Fruit fly (Drosophila melanogaster) whole organism, embryonic: ENCODE data around the gene MICU3.

Source experiments
- Antp ChIP-seq: fragments of 200-800 bp; sonication (Bioruptor generic); optimal IDR thresholded peaks from 3 replicates; lab custom pipeline; 2016; ENCODE audit warnings: missing biosample characterization, missing genetic modification characterization
- CG10267 ChIP-seq: fragments of 200-800 bp; sonication (Bioruptor generic); optimal IDR thresholded peaks from 2 replicates; lab custom pipeline; 2018; ENCODE audit warnings: missing biosample characterization, mild to moderate bottlenecking, missing genetic modification characterization, moderate library complexity
- CG12155 ChIP-seq: fragments of 200-800 bp; sonication (Bioruptor generic); optimal IDR thresholded peaks from 3 replicates; lab custom pipeline; 2016; ENCODE audit warnings: missing biosample characterization, missing genetic modification characterization
- CG12744 ChIP-seq: fragments of 200-800 bp; sonication (Bioruptor generic); optimal IDR thresholded peaks from 2 replicates; lab custom pipeline; 2016; ENCODE audit warnings: missing biosample characterization, missing genetic modification characterization
- CG12942 ChIP-seq: fragments of 200-800 bp; sonication (Bioruptor generic); optimal IDR thresholded peaks from 3 replicates; lab custom pipeline; 2016; ENCODE audit warnings: missing biosample characterization, missing genetic modification characterization
- CG13123 ChIP-seq: fragments of 200-800 bp; sonication (Bioruptor generic); optimal IDR thresholded peaks from 2 replicates; lab custom pipeline; 2016; ENCODE audit warnings: missing biosample characterization, missing genetic modification characterization
- CG14441 ChIP-seq: fragments of 200-800 bp; sonication (Bioruptor generic); IDR thresholded peaks from 2 replicates; pipeline ENCODE4 v1.3.6; 2022; ENCODE audit warnings: missing biosample characterization, missing genetic modification characterization
- CG17328 ChIP-seq: fragments of 200-800 bp; sonication (Bioruptor generic); IDR thresholded peaks from 2 replicates; pipeline ENCODE4 v1.3.6; 2022; ENCODE audit warnings: missing biosample characterization, missing genetic modification characterization
- CG17385 ChIP-seq: fragments of 200-800 bp; sonication (Bioruptor generic); optimal IDR thresholded peaks from 3 replicates; lab custom pipeline; 2018; ENCODE audit warnings: missing biosample characterization, mild to moderate bottlenecking, missing genetic modification characterization
- CG17568 ChIP-seq: fragments of 200-800 bp; sonication (Bioruptor generic); optimal IDR thresholded peaks from 2 replicates; lab custom pipeline; 2018; ENCODE audit warnings: missing biosample characterization, mild to moderate bottlenecking, missing genetic modification characterization, moderate library complexity
- CG18476 ChIP-seq: fragments of 200-800 bp; sonication (Bioruptor generic); optimal IDR thresholded peaks from 2 replicates; lab custom pipeline; 2016; ENCODE audit warnings: missing biosample characterization, mild to moderate bottlenecking, missing genetic modification characterization
- CG18764 ChIP-seq: fragments of 200-800 bp; sonication (Bioruptor generic); optimal IDR thresholded peaks from 3 replicates; lab custom pipeline; 2016; ENCODE audit warnings: missing biosample characterization, missing genetic modification characterization
- CG2875 ChIP-seq: fragments of 200-800 bp; sonication (Bioruptor generic); optimal IDR thresholded peaks from 2 replicates; lab custom pipeline; 2017; ENCODE audit warnings: missing biosample characterization, mild to moderate bottlenecking, missing genetic modification characterization, missing genetic modification reagents
- CG30403 ChIP-seq: fragments of 200-800 bp; sonication (Bioruptor generic); optimal IDR thresholded peaks from 3 replicates; lab custom pipeline; 2016; ENCODE audit warnings: missing biosample characterization, missing genetic modification characterization
- CG3281 ChIP-seq: fragments of 200-800 bp; sonication (Bioruptor generic); optimal IDR thresholded peaks from 3 replicates; lab custom pipeline; 2017; ENCODE audit warnings: missing biosample characterization, mild to moderate bottlenecking, missing genetic modification characterization
- CG34376 ChIP-seq: fragments of 200-800 bp; sonication (Bioruptor generic); optimal IDR thresholded peaks from 2 replicates; lab custom pipeline; 2018; ENCODE audit warnings: missing biosample characterization, mild to moderate bottlenecking, missing genetic modification characterization
- CG3995 ChIP-seq: fragments of 200-800 bp; sonication (Bioruptor generic); optimal IDR thresholded peaks from 3 replicates; lab custom pipeline; 2016; ENCODE audit warnings: missing biosample characterization, missing genetic modification characterization
- CG5180 ChIP-seq: fragments of 200-800 bp; sonication (Bioruptor generic); optimal IDR thresholded peaks from 3 replicates; lab custom pipeline; 2017; ENCODE audit warnings: missing biosample characterization, missing genetic modification characterization, mild to moderate bottlenecking, moderate library complexity, missing genetic modification reagents
- CG6175 ChIP-seq: fragments of 200-800 bp; sonication (Bioruptor generic); IDR thresholded peaks from 3 replicates; pipeline ENCODE4 v1.3.6; 2022; ENCODE audit warnings: missing biosample characterization, missing genetic modification characterization
- CG6683 ChIP-seq: fragments of 200-800 bp; sonication (Bioruptor generic); optimal IDR thresholded peaks from 2 replicates; lab custom pipeline; 2017; ENCODE audit warnings: missing biosample characterization, mild to moderate bottlenecking, missing genetic modification characterization, missing genetic modification reagents
- CG6765 ChIP-seq: fragments of 200-800 bp; sonication (Bioruptor generic); optimal IDR thresholded peaks from 3 replicates; lab custom pipeline; 2017; ENCODE audit warnings: missing biosample characterization, mild to moderate bottlenecking, missing genetic modification characterization
- CG6854 ChIP-seq: fragments of 200-800 bp; sonication (Bioruptor generic); optimal IDR thresholded peaks from 3 replicates; lab custom pipeline; 2017; ENCODE audit warnings: missing biosample characterization, mild to moderate bottlenecking, missing genetic modification characterization
- CG8388 ChIP-seq: fragments of 200-800 bp; sonication (Bioruptor generic); optimal IDR thresholded peaks from 2 replicates; lab custom pipeline; 2019; ENCODE audit warnings: missing biosample characterization, mild to moderate bottlenecking, missing genetic modification characterization, moderate library complexity
- CrebB ChIP-seq: fragments of 200-800 bp; sonication (Bioruptor generic); optimal IDR thresholded peaks from 3 replicates; lab custom pipeline; 2018; ENCODE audit warnings: missing biosample characterization, mild to moderate bottlenecking, missing genetic modification characterization
- Dbx ChIP-seq: fragments of 200-800 bp; sonication (Bioruptor generic); IDR thresholded peaks from 3 replicates; pipeline ENCODE4 v1.3.6; 2022; ENCODE audit warnings: missing biosample characterization, missing genetic modification characterization
- Deaf1 ChIP-seq: fragments of 200-800 bp; optimal IDR thresholded peaks from 3 replicates; lab custom pipeline; 2019; ENCODE audit warnings: missing biosample characterization, mild to moderate bottlenecking, missing genetic modification characterization, moderate library complexity
- Dip2 ChIP-seq: fragments of 200-800 bp; sonication (Bioruptor generic); IDR thresholded peaks from 2 replicates; pipeline ENCODE4 v1.3.6; 2022; ENCODE audit warnings: missing biosample characterization, missing genetic modification characterization
- Doc2 ChIP-seq: fragments of 200-800 bp; sonication (Bioruptor generic); IDR thresholded peaks from 2 replicates; pipeline ENCODE4 v1.3.6; 2022; ENCODE audit warnings: missing biosample characterization, missing genetic modification characterization
- Gug ChIP-seq: fragments of 200-800 bp; sonication (Bioruptor generic); IDR thresholded peaks from 4 replicates; pipeline ENCODE4 v1.3.6; 2022; ENCODE audit warnings: missing biosample characterization, missing genetic modification characterization
- H15 ChIP-seq: fragments of 200-800 bp; sonication (Bioruptor generic); IDR thresholded peaks from 3 replicates; pipeline ENCODE4 v1.3.6; 2022; ENCODE audit warnings: missing biosample characterization, missing genetic modification characterization
- MBD-R2 ChIP-seq: fragments of 200-800 bp; sonication (Bioruptor generic); IDR thresholded peaks from 2 replicates; pipeline ENCODE4 v1.3.6; 2022; ENCODE audit warnings: missing biosample characterization, missing genetic modification characterization
- NC2β ChIP-seq: fragments of 200-800 bp; sonication (Bioruptor generic); optimal IDR thresholded peaks from 2 replicates; lab custom pipeline; 2016; ENCODE audit warnings: missing biosample characterization, missing genetic modification characterization
- PHDP ChIP-seq: fragments of 200-800 bp; sonication (Bioruptor generic); optimal IDR thresholded peaks from 3 replicates; lab custom pipeline; 2018; ENCODE audit warnings: missing biosample characterization, mild to moderate bottlenecking, missing genetic modification characterization, moderate library complexity
- Xrp1 ChIP-seq: fragments of 200-800 bp; sonication (Bioruptor generic); IDR thresholded peaks from 2 replicates; pipeline ENCODE4 v1.3.6; 2022; ENCODE audit warnings: missing biosample characterization, missing genetic modification characterization
- al ChIP-seq: fragments of 200-800 bp; sonication (Bioruptor generic); IDR thresholded peaks from 2 replicates; pipeline ENCODE4 v1.3.6; 2022; ENCODE audit warnings: missing biosample characterization, missing genetic modification characterization
- bcd ChIP-seq: fragments of 200-800 bp; sonication (Bioruptor generic); optimal IDR thresholded peaks from 2 replicates; lab custom pipeline; 2017; ENCODE audit warnings: missing biosample characterization, mild to moderate bottlenecking, missing genetic modification characterization
- bigmax ChIP-seq: fragments of 200-800 bp; sonication (Bioruptor generic); optimal IDR thresholded peaks from 2 replicates; lab custom pipeline; 2018; ENCODE audit warnings: missing biosample characterization, mild to moderate bottlenecking, missing genetic modification characterization
- dan ChIP-seq: fragments of 200-800 bp; sonication (Bioruptor generic); IDR thresholded peaks from 2 replicates; pipeline ENCODE4 v1.3.6; 2022; ENCODE audit warnings: missing biosample characterization, missing genetic modification characterization
- esg ChIP-seq: fragments of 200-800 bp; sonication (Bioruptor generic); conservative IDR thresholded peaks from 2 replicates; pipeline ENCODE4 v1.3.6; 2022; ENCODE audit warnings: missing biosample characterization, missing genetic modification characterization
- fd3F ChIP-seq: fragments of 200-800 bp; sonication (Bioruptor generic); optimal IDR thresholded peaks from 2 replicates; lab custom pipeline; 2018; ENCODE audit warnings: missing biosample characterization, mild to moderate bottlenecking, missing genetic modification characterization, moderate library complexity
- gcm ChIP-seq: fragments of 200-800 bp; sonication (Bioruptor generic); optimal IDR thresholded peaks from 2 replicates; lab custom pipeline; 2019; ENCODE audit warnings: missing biosample characterization, mild to moderate bottlenecking, missing genetic modification characterization, moderate library complexity
- ind ChIP-seq: fragments of 200-800 bp; sonication (Bioruptor generic); optimal IDR thresholded peaks from 3 replicates; lab custom pipeline; 2016; ENCODE audit warnings: missing biosample characterization, missing genetic modification characterization
- ken ChIP-seq: fragments of 200-800 bp; sonication (Bioruptor generic); IDR thresholded peaks from 3 replicates; pipeline ENCODE4 v1.3.6; 2022; ENCODE audit warnings: missing biosample characterization, missing genetic modification characterization
- lola ChIP-seq, 3 experiments: fragments of >200 bp in 2 of 3; fragments of 200-800 bp in 1 of 3; sonication (Bioruptor generic) in 1 of 3; optimal IDR thresholded peaks; 2 replicates each; lab custom pipeline; 2017 to 2019; ENCODE audit warnings: missing biosample characterization in 3 of 3, missing genetic modification characterization in 3 of 3, mild to moderate bottlenecking in 1 of 3, moderate library complexity in 1 of 3
- mirr ChIP-seq: fragments of 200-800 bp; sonication (Bioruptor generic); optimal IDR thresholded peaks from 3 replicates; lab custom pipeline; 2018; ENCODE audit warnings: missing biosample characterization, mild to moderate bottlenecking, missing genetic modification characterization
- nmo ChIP-seq: fragments of 200-800 bp; sonication (Bioruptor generic); optimal IDR thresholded peaks from 2 replicates; lab custom pipeline; 2018; ENCODE audit warnings: missing biosample characterization, mild to moderate bottlenecking, missing genetic modification characterization, moderate library complexity
- odd ChIP-seq: fragments of 200-800 bp; sonication (Bioruptor generic); optimal IDR thresholded peaks from 2 replicates; lab custom pipeline; 2017; ENCODE audit warnings: missing biosample characterization, mild to moderate bottlenecking, missing genetic modification characterization
- org-1 ChIP-seq: fragments of 200-800 bp; sonication (Bioruptor generic); optimal IDR thresholded peaks from 2 replicates; lab custom pipeline; 2017; ENCODE audit warnings: missing biosample characterization, missing genetic modification characterization
- salm ChIP-seq: fragments of 200-800 bp; sonication (Bioruptor generic); optimal IDR thresholded peaks from 2 replicates; lab custom pipeline; 2018; ENCODE audit warnings: missing biosample characterization, mild to moderate bottlenecking, missing genetic modification characterization
- sr ChIP-seq: fragments of 200-800 bp; sonication (Bioruptor generic); IDR thresholded peaks from 3 replicates; pipeline ENCODE4 v1.3.6; 2022; ENCODE audit warnings: missing biosample characterization, missing genetic modification characterization

MICU3 gene

dm6 chr3R:19889603-19890187 is 42.6 kb downstream of the MICU3 start (continued):
- peak; percentile 77 for TF ChIP-seq Dbx (GFP tag; lab: Robert Waterston, UW)
- TF ChIP-seq CG3281: peak; percentile 92
- TF ChIP-seq mirr (GFP tag; lab: Kevin White, UChicago): peak; percentile 70
- TF ChIP-seq CG12942 (GFP tag; lab: Kevin White, UChicago): peak; percentile 39
- peak; percentile 36; the same call in 1 of the 2 replicates for TF ChIP-seq MBD-R2 (GFP tag; lab: Robert Waterston, UW)
- TF ChIP-seq Gug (GFP tag; lab: Robert Waterston, UW): peak; percentile 46; the same call in 1 of the 4 replicates
- TF ChIP-seq CrebB (tag; lab: Kevin White, UChicago): peak; percentile 44
- TF ChIP-seq odd: peak; percentile 48
- TF ChIP-seq al (GFP tag; lab: Robert Waterston, UW): peak; percentile 69
- TF ChIP-seq bcd (GFP tag; lab: Kevin White, UChicago): peak; percentile 79
- TF ChIP-seq Antp (GFP tag; lab: Kevin White, UChicago): no peak
- peak; percentile 54 for TF ChIP-seq CG8388
- TF ChIP-seq CG17385: peak; percentile 64
- no peak for TF ChIP-seq ken (GFP tag; lab: Robert Waterston, UW)
- TF ChIP-seq CG12744 (GFP tag; lab: Kevin White, UChicago): no peak
- peak; percentile 88 for TF ChIP-seq sr (GFP tag; lab: Robert Waterston, UW)
- no peak for TF ChIP-seq dan (GFP tag; lab: Robert Waterston, UW)
- no peak for TF ChIP-seq Dip2 (GFP tag; lab: Robert Waterston, UW)
- TF ChIP-seq org-1 (GFP tag; lab: Kevin White, UChicago): peak; percentile 65
- peak; percentile 76 for TF ChIP-seq fd3F (GFP tag; lab: Kevin White, UChicago)
- peak; percentile 55 for TF ChIP-seq CG30403 (GFP tag; lab: Kevin White, UChicago)
- TF ChIP-seq Doc2 (GFP tag; lab: Robert Waterston, UW): no peak
- TF ChIP-seq salm (tag; lab: Kevin White, UChicago): peak; percentile 53
- peak; percentile 52 for TF ChIP-seq CG18764
- TF ChIP-seq CG14441: peak; percentile 50
- no peak for TF ChIP-seq CG13123 (GFP tag; lab: Kevin White, UChicago)
- TF ChIP-seq CG18476: peak; percentile 41
- peak; percentile 45 for TF ChIP-seq gcm
- TF ChIP-seq bigmax (GFP tag; lab: Kevin White, UChicago): no peak
- 0 out of 3 replicates have a peak, but pooled peaks have one; percentile 11 for TF ChIP-seq CG6175 (GFP tag; lab: Robert Waterston, UW)
- TF ChIP-seq CG6765 (GFP tag; lab: Kevin White, UChicago): peak; percentile 76
- peak; percentile 24; the same call in 1 of the 2 replicates for TF ChIP-seq Xrp1 (GFP tag; lab: Robert Waterston, UW)
- peak; percentile 85 for TF ChIP-seq PHDP (tag; lab: Kevin White, UChicago)
- peak; percentile 57 for TF ChIP-seq CG12155 (GFP tag; lab: Kevin White, UChicago)
- TF ChIP-seq CG6683 (GFP tag; lab: Kevin White, UChicago): peak; percentile 79
- peak; percentile 85 for TF ChIP-seq nmo
- TF ChIP-seq esg (GFP tag; lab: Robert Waterston, UW): peak; percentile 53
- TF ChIP-seq Deaf1 (tag; lab: Kevin White, UChicago): peak; percentile 66
- TF ChIP-seq NC2β (GFP tag; lab: Kevin White, UChicago): no peak
- 0 out of 2 replicates have a peak, but pooled peaks have one; percentile 14 for TF ChIP-seq CG17328 (GFP tag; lab: Robert Waterston, UW)
- peak; percentile 40 for TF ChIP-seq CG2875
- peak in 1 of 3 experiments; percentile 15 for TF ChIP-seq lola (GFP tag; optimal IDR thresholded peaks at IDR 0.05; lab: Kevin White, UChicago)
- peak; percentile 64 for TF ChIP-seq CG5180 (GFP tag; lab: Kevin White, UChicago)
- TF ChIP-seq CG17568: no peak
- peak; percentile 73 for TF ChIP-seq ind (GFP tag; lab: Kevin White, UChicago)
- TF ChIP-seq CG3995 (GFP tag; lab: Kevin White, UChicago): peak; percentile 43
- no peak for TF ChIP-seq H15 (GFP tag; lab: Robert Waterston, UW)
- peak; percentile 68 for TF ChIP-seq CG34376 (GFP tag; lab: Kevin White, UChicago)
- TF ChIP-seq CG10267: peak; percentile 73
- peak; percentile 81 for TF ChIP-seq CG6854 (GFP tag; lab: Kevin White, UChicago)
